Worm (Caenorhabditis elegans) whole organism, L2 larva: ENCODE results near the gene tag-123.

ENCODE experiments used
- C34F6.9 ChIP-seq: fragments of 150-350 bp; optimal IDR thresholded peaks from 2 replicates; lab custom pipeline; 2014; ENCODE audit warnings: missing biosample characterization, missing genetic modification characterization
- F13H6.1 ChIP-seq: sonication (generic microtip); optimal IDR thresholded peaks from 2 replicates; lab custom pipeline; 2016; ENCODE audit warnings: missing genetic modification characterization, missing compliant biosample characterization
- R02D3.7 ChIP-seq: fragments of 150-350 bp; optimal IDR thresholded peaks from 2 replicates; lab custom pipeline; 2014; ENCODE audit warnings: missing biosample characterization, missing genetic modification characterization
- Y55F3AM.14 ChIP-seq: fragments of 200-800 bp; sonication (Bioruptor generic); optimal IDR thresholded peaks from 2 replicates; lab custom pipeline; 2018; ENCODE audit warnings: mild to moderate bottlenecking, missing genetic modification characterization, missing compliant biosample characterization
- blmp-1 ChIP-seq: sonication (generic microtip); optimal IDR thresholded peaks from 2 replicates; lab custom pipeline; 2017; ENCODE audit warnings: missing genetic modification characterization, mild to moderate bottlenecking, missing compliant biosample characterization, antibody characterized with exemption, moderate library complexity; ENCODE audit not compliant: insufficient read depth
- ceh-82 ChIP-seq: fragments of 150-350 bp; optimal IDR thresholded peaks from 2 replicates; lab custom pipeline; 2014; ENCODE audit warnings: missing biosample characterization, missing genetic modification characterization
- crh-2 ChIP-seq: sonication (generic microtip); optimal IDR thresholded peaks from 2 replicates; lab custom pipeline; 2017; ENCODE audit warnings: missing biosample characterization, missing genetic modification characterization
- dmd-4 ChIP-seq: sonication (generic microtip); optimal IDR thresholded peaks from 2 replicates; lab custom pipeline; 2017; ENCODE audit warnings: missing biosample characterization, missing genetic modification characterization
- egl-27 ChIP-seq: sonication (generic microtip); optimal IDR thresholded peaks from 3 replicates; lab custom pipeline; 2017; ENCODE audit warnings: missing biosample characterization, missing genetic modification reagents, missing genetic modification characterization
- elt-3 ChIP-seq: sonication (generic microtip); optimal IDR thresholded peaks from 2 replicates; lab custom pipeline; 2017; ENCODE audit warnings: missing biosample characterization, missing genetic modification characterization
- fos-1 ChIP-seq: fragments of 150-350 bp; optimal IDR thresholded peaks from 2 replicates; lab custom pipeline; 2014; ENCODE audit warnings: missing biosample characterization, missing genetic modification characterization
- gmeb-1 ChIP-seq: fragments of 150-350 bp; optimal IDR thresholded peaks from 2 replicates; lab custom pipeline; 2014; ENCODE audit warnings: missing biosample characterization, missing genetic modification characterization
- lin-11 ChIP-seq: fragments of 150-350 bp; sonication (generic microtip); optimal IDR thresholded peaks from 2 replicates; lab custom pipeline; 2014; ENCODE audit warnings: missing biosample characterization, missing genetic modification characterization, inconsistent platforms, mixed read lengths
- lin-13 ChIP-seq: fragments of 150-350 bp; optimal IDR thresholded peaks from 2 replicates; lab custom pipeline; 2014; ENCODE audit warnings: missing biosample characterization, missing genetic modification reagents, missing genetic modification characterization
- lin-39 ChIP-seq: fragments of 150-350 bp; optimal IDR thresholded peaks from 2 replicates; lab custom pipeline; 2014; ENCODE audit warnings: missing biosample characterization, missing genetic modification reagents, missing genetic modification characterization
- lsy-2 ChIP-seq, 2 experiments: fragments of 150-350 bp in 1 of 2; sonication (generic microtip) in 1 of 2; optimal IDR thresholded peaks; 2 replicates each; lab custom pipeline; 2014 to 2017; ENCODE audit warnings: missing biosample characterization in 2 of 2, missing genetic modification characterization in 2 of 2
- mab-5 ChIP-seq: fragments of 150-350 bp; optimal IDR thresholded peaks from 2 replicates; lab custom pipeline; 2014; ENCODE audit warnings: missing biosample characterization, missing genetic modification characterization
- mbf-1 ChIP-seq: sonication (generic microtip); optimal IDR thresholded peaks from 2 replicates; lab custom pipeline; 2017; ENCODE audit warnings: missing biosample characterization, missing genetic modification characterization
- nhr-10 ChIP-seq: sonication (generic microtip); optimal IDR thresholded peaks from 2 replicates; lab custom pipeline; 2017; ENCODE audit warnings: missing biosample characterization, missing genetic modification characterization
- nhr-11 ChIP-seq: fragments of 150-350 bp; optimal IDR thresholded peaks from 2 replicates; lab custom pipeline; 2014; ENCODE audit warnings: missing biosample characterization, missing genetic modification characterization
- nhr-129 ChIP-seq: fragments of 150-350 bp; optimal IDR thresholded peaks from 2 replicates; lab custom pipeline; 2014; ENCODE audit warnings: missing biosample characterization, missing genetic modification characterization
- nhr-21 ChIP-seq: fragments of 150-350 bp; optimal IDR thresholded peaks from 2 replicates; lab custom pipeline; 2014; ENCODE audit warnings: missing biosample characterization, missing genetic modification characterization
- nhr-77 ChIP-seq: fragments of 150-350 bp; optimal IDR thresholded peaks from 2 replicates; lab custom pipeline; 2014; ENCODE audit warnings: missing biosample characterization, missing genetic modification characterization
- peb-1 ChIP-seq: fragments of 150-350 bp; optimal IDR thresholded peaks from 2 replicates; lab custom pipeline; 2014; ENCODE audit warnings: missing biosample characterization, missing genetic modification characterization
- sem-4 ChIP-seq: fragments of 150-350 bp; optimal IDR thresholded peaks from 2 replicates; lab custom pipeline; 2014; ENCODE audit warnings: missing biosample characterization, missing genetic modification reagents, missing genetic modification characterization
- skn-1 ChIP-seq: sonication (generic microtip); optimal IDR thresholded peaks from 2 replicates; lab custom pipeline; 2017; ENCODE audit warnings: missing biosample characterization, missing genetic modification characterization
- sma-3 ChIP-seq: sonication (generic microtip); optimal IDR thresholded peaks from 2 replicates; lab custom pipeline; 2016; ENCODE audit warnings: missing genetic modification reagents, missing genetic modification characterization, missing compliant biosample characterization
- sma-9 ChIP-seq, 2 experiments: fragments of 150-350 bp in 1 of 2; sonication (generic microtip) in 1 of 2; optimal IDR thresholded peaks; 2 replicates each; lab custom pipeline; 2014 to 2016; ENCODE audit warnings: missing genetic modification characterization in 2 of 2, mild to moderate bottlenecking in 1 of 2, missing biosample characterization in 1 of 2, missing compliant biosample characterization in 1 of 2, missing genetic modification reagents in 1 of 2, moderate library complexity in 1 of 2
- snpc-4 ChIP-seq: fragments of 150-350 bp; optimal IDR thresholded peaks from 2 replicates; lab custom pipeline; 2014; ENCODE audit warnings: missing biosample characterization, missing genetic modification characterization
- unc-39 ChIP-seq: fragments of 150-350 bp; optimal IDR thresholded peaks from 2 replicates; lab custom pipeline; 2014; ENCODE audit warnings: missing biosample characterization, missing genetic modification characterization
- unc-55 ChIP-seq: fragments of 150-350 bp; sonication (generic microtip); optimal IDR thresholded peaks from 3 replicates; lab custom pipeline; 2014; ENCODE audit warnings: missing biosample characterization, missing genetic modification reagents, missing genetic modification characterization
- unc-62 ChIP-seq: fragments of 150-350 bp; optimal IDR thresholded peaks from 2 replicates; lab custom pipeline; 2014; ENCODE audit warnings: missing biosample characterization, missing genetic modification reagents, missing genetic modification characterization
- zag-1 ChIP-seq: fragments of 150-350 bp; optimal IDR thresholded peaks from 2 replicates; lab custom pipeline; 2014; ENCODE audit warnings: missing biosample characterization, missing genetic modification characterization
- ztf-1 ChIP-seq: fragments of 200-800 bp; sonication (Bioruptor generic); conservative IDR thresholded peaks from 2 replicates; pipeline ENCODE4 v1.3.6; 2022; ENCODE audit warnings: missing genetic modification characterization, missing compliant biosample characterization
- ztf-11 ChIP-seq: sonication (generic microtip); optimal IDR thresholded peaks from 2 replicates; lab custom pipeline; 2017; ENCODE audit warnings: missing biosample characterization, missing genetic modification characterization
- ztf-4 ChIP-seq: fragments of 150-350 bp; optimal IDR thresholded peaks from 2 replicates; lab custom pipeline; 2014; ENCODE audit warnings: missing biosample characterization, missing genetic modification characterization

tag-123 gene

DNA sequence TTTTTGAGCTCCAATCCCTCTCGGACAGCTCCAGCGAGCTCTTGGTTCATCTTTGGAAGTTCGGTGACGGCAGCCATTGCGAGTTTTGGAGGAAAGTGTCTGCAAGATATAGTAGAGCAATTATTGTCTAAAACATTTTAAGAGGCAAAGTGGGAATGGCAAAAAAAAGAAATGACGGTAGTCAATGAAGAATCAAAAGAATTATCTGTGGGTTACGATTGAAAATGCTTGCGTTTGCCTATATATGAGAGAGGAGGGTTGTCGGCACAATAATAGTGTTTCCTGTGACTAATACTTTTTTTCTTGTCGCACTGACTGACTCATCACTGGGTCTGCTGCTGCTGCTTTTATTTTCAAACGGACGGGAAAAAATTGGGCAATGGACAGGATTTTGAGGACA lies 1.8 kb upstream of the tag-123 start, which contains the start of gene tth-1:
TSS of gene tth-1 (minus strand) at position 101 of the 400 bp plus-strand sequence.
- TF ChIP-seq ceh-82 (tag; lab: Kevin White, UChicago) (no peak), zag-1 (tag; lab: Kevin White, UChicago) (no peak), nhr-77 (tag; lab: Kevin White, UChicago) (no peak), unc-55 (GFP tag; lab: Kevin White, UChicago) (no peak), lin-39 (tag; lab: Kevin White, UChicago) (no peak), elt-3 (tag; lab: Kevin White, UChicago) (no peak), lsy-2 (tag; optimal IDR thresholded peaks at IDR 0.05; lab: Kevin White, UChicago) (no peak), nhr-21 (tag; lab: Kevin White, UChicago) (no peak), crh-2 (tag; lab: Kevin White, UChicago) (no peak), sma-3 (GFP tag; lab: Kevin White, UChicago) (no peak), lin-13 (GFP tag; lab: Kevin White, UChicago) (no peak), ztf-4 (no peak), mbf-1 (tag; lab: Kevin White, UChicago) (no peak), ztf-1 (no peak), snpc-4 (tag; lab: Kevin White, UChicago) (no peak), lin-11 (tag; lab: Kevin White, UChicago) (no peak)

DNA sequence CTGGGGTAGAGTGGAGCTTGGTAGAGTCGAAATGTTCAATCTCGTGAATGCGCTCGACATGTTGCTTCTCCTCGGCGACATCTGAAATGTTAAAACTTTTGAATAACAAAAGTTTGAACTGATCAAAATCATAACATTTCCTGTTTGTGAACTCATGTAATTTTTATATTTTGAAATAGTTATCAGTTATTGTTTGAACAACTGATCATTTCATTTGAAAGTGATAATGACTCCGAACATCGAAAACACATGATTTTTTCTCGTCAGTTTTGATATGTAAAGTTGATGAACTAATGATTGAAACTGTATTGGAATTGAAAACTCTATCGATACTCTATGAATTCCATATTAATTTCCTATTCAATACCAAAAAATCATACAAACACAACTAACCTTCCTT lies 1.3 kb upstream of the tag-123 start:
- no peak for TF ChIP-seq lin-13 (GFP tag; lab: Kevin White, UChicago)
- TF ChIP-seq crh-2 (tag; lab: Kevin White, UChicago), result no peak
- TF ChIP-seq unc-62 (GFP tag; lab: Kevin White, UChicago), result no peak
- no peak for TF ChIP-seq unc-39 (tag; lab: Kevin White, UChicago)

DNA sequence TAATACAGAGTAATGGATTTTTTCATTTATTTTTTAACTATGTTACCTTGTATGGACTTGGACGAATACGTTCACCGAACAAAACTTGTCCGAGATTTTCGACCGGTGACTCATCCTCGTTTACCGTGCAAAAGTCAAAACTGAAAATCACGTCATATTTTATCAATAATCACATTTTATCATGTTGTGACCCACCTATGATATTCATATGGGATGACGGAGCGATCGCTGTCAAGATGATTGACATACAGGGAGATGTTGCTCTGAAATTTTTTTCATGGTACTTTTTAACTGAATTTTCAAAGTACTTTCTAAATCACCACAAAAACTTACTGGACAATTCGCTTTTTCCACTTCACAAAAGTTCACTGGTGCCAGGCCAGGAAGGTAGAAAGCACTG lies 261 bp downstream of the tag-123 start:
- TF ChIP-seq lsy-2 (tag; optimal IDR thresholded peaks at IDR 0.05; lab: Kevin White, UChicago) (no peak), nhr-77 (tag; lab: Kevin White, UChicago) (no peak), nhr-129 (tag; lab: Kevin White, UChicago) (no peak), R02D3.7 (no peak)

DNA sequence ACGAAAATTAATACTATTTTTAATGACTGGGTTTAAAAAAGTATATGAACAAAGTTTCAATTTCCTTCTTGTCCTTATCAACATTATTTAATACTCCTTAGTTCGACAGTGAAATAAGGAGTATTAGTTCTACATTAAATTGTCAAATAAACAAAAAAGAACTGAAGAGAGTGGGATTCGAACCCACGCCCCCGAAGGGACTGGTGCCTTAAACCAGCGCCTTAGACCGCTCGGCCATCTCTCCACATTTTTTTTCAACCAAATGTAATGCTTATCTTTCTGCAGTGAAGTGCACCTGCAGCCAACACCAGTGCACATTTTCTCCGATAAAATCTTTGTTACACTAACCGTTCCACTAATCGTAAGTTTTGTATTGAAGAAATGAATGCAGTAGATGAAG lies 2.6 kb downstream of the tag-123 start:
- TF ChIP-seq sma-9 (GFP tag; optimal IDR thresholded peaks at IDR 0.05; lab: Kevin White, UChicago) (peak; percentile 18), sma-9 (tag; optimal IDR thresholded peaks at IDR 0.05; lab: Kevin White, UChicago) (no peak), Y55F3AM.14 (GFP tag; lab: Kevin White, UChicago) (no peak)
- TF ChIP-seq, all 48 proteins: peak for 1

DNA sequence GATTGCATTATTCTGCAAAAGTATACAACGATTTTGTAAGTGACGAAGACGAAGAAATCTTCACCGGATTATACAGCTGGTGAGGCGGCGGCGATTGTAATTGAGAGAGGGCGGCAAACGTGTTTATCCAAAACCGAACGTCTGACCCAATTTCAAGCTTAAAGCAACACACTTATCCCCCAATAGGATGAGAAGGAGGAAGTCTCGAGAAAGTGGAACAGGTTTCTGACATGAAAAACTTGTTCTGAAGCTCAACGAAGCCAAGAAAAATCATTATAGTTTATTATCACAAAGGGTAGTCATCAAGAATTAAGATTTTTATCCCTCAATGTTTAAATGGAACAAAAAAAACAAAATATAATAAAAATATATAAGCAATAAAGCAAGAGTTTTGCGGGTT lies 3.5 kb downstream of the tag-123 start, which contains the start of gene spp-13:
TSS of gene spp-13 (minus strand) at position 143 of the 400 bp plus-strand sequence.
- TF ChIP-seq sem-4 (tag; lab: Kevin White, UChicago) (peak; percentile 54), nhr-21 (tag; lab: Kevin White, UChicago) (peak; percentile 28), F13H6.1 (tag; lab: Kevin White, UChicago) (no peak)

DNA sequence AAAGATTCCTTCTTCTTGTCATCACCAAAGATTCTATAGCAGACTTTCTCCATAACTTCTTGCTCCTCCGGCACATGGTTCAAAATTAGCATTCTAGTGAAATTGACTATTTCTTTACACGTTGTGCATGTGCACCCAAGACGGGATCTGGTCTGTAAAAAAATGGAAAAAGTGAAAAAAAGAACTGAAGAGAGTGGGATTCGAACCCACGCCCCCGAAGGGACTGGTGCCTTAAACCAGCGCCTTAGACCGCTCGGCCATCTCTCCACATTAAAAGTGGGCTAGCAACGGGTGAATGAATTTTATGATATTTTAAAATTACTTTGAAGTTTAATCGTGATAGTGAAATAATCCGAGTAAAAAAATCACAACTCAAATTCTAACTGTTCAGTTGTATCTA lies 4.1 kb downstream of the tag-123 start:
- TF ChIP-seq lsy-2 (tag; optimal IDR thresholded peaks at IDR 0.05; lab: Kevin White, UChicago) (no peak), fos-1 (tag; lab: Kevin White, UChicago) (peak; percentile 19)

DNA sequence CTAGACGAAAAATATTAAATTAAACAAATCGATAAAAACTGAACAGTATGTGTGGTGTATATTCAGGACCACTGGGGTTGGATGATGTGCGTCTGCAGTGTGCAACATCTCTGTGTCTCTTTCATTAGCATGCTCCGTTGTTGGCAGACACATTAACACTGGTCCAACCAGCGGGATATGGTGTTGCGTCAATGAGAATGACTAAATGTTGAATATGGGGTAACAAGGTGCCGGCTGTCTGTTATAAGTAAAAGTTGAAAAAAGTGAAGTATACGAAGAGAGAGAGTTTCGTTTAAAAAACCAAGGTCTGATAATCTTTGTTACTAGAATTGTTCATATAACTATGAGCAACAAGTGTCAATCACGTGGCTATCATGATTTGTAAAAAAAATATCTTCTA lies 5.0 kb downstream of the tag-123 start, which contains the start of gene ced-8:
TSS of gene ced-8 (minus strand) at position 101 of the 400 bp plus-strand sequence.
- no peak for TF ChIP-seq peb-1 (tag; lab: Kevin White, UChicago)
- no peak for TF ChIP-seq ztf-11
- no peak for TF ChIP-seq lin-39 (tag; lab: Kevin White, UChicago)
- no peak for TF ChIP-seq nhr-77 (tag; lab: Kevin White, UChicago)
- TF ChIP-seq elt-3 (tag; lab: Kevin White, UChicago), result no peak
- TF ChIP-seq lin-11 (tag; lab: Kevin White, UChicago), result no peak
- no peak for TF ChIP-seq dmd-4 (tag; lab: Kevin White, UChicago)
- no peak for TF ChIP-seq R02D3.7
- no peak for TF ChIP-seq gmeb-1
- TF ChIP-seq skn-1 (tag; lab: Kevin White, UChicago), result no peak
- no peak for TF ChIP-seq ztf-4
- no peak for TF ChIP-seq C34F6.9 (tag; lab: Kevin White, UChicago)
- TF ChIP-seq snpc-4 (tag; lab: Kevin White, UChicago), result no peak
- TF ChIP-seq nhr-10 (tag; lab: Kevin White, UChicago), result no peak
- TF ChIP-seq egl-27 (tag; lab: Kevin White, UChicago), result no peak
- no peak for TF ChIP-seq blmp-1 (tag; lab: Kevin White, UChicago)
- TF ChIP-seq sma-9 (GFP tag; optimal IDR thresholded peaks at IDR 0.05; lab: Kevin White, UChicago), result no peak
- no peak for TF ChIP-seq sma-9 (tag; optimal IDR thresholded peaks at IDR 0.05; lab: Kevin White, UChicago)
- TF ChIP-seq nhr-11 (tag; lab: Kevin White, UChicago), result no peak
- no peak for TF ChIP-seq nhr-21 (tag; lab: Kevin White, UChicago)
- TF ChIP-seq mab-5, result no peak
